Fruit fly (Drosophila melanogaster) whole organism, wandering third instar larva: ENCODE data around the gene CG6836.

Experiments
- fru ChIP-seq: fragments of 200-800 bp; sonication (Bioruptor generic); optimal IDR thresholded peaks from 3 replicates; lab custom pipeline; 2016; ENCODE audit warnings: missing biosample characterization, mild to moderate bottlenecking, missing genetic modification characterization
- woc ChIP-seq: sonication (Bioruptor generic); optimal IDR thresholded peaks from 2 replicates; lab custom pipeline; 2016; ENCODE audit warnings: missing biosample characterization, mild to moderate bottlenecking, missing genetic modification characterization

dm6 chr3L:18949137-18949536 is 1.3 kb upstream of the CG6836 start:
- no peak for TF ChIP-seq woc
- no peak for TF ChIP-seq fru
